5 fruit fly cellular contexts compared by ENCODE assay signal in genomic region chr2L:16676651-16677359, dm6.
TF ChIP-seq lines count a peak whose summit lies in the region.

TSS of gene Trpgamma (minus strand) at chr2L:16676701.
TSS of gene her (plus strand) at chr2L:16677185.

- TF ChIP-seq CTCF in whole organism, embryonic (GFP tag; optimal IDR thresholded peaks at IDR 0.05; lab: Kevin White, UChicago), result no peak

TF ChIP-seq in whole organism, adult, 20 proteins besides CTCF, POLR2A, EP300 and RAD21:
- TF ChIP-seq CG1620 (GFP tag; optimal IDR thresholded peaks at IDR 0.05; lab: Kevin White, UChicago) (peak; percentile 31), Hr96 (GFP tag; optimal IDR thresholded peaks at IDR 0.05; lab: Kevin White, UChicago) (peak; percentile 3), tj (GFP tag; optimal IDR thresholded peaks at IDR 0.05; lab: Kevin White, UChicago) (peak; percentile 40), Mnt (GFP tag; optimal IDR thresholded peaks at IDR 0.05; lab: Kevin White, UChicago) (peak; percentile 26), ovo (GFP tag; optimal IDR thresholded peaks at IDR 0.05; lab: Kevin White, UChicago) (peak; percentile 15), cnc (optimal IDR thresholded peaks at IDR 0.05; lab: Kevin White, UChicago) (no peak), cic (GFP tag; optimal IDR thresholded peaks at IDR 0.05; lab: Kevin White, UChicago) (no peak), CG7101 (tag; optimal IDR thresholded peaks at IDR 0.05; lab: Kevin White, UChicago) (peak; percentile 62), pad (GFP tag; optimal IDR thresholded peaks at IDR 0.05; lab: Kevin White, UChicago) (no peak), bab1 (GFP tag; optimal IDR thresholded peaks at IDR 0.05; lab: Kevin White, UChicago) (peak; percentile 70), CG14711 (tag; optimal IDR thresholded peaks at IDR 0.05; lab: Kevin White, UChicago) (peak; percentile 20), Crg-1 (GFP tag; optimal IDR thresholded peaks at IDR 0.05; lab: Kevin White, UChicago) (peak; percentile 53)

TF ChIP-seq in whole organism, embryonic, 481 proteins besides CTCF, POLR2A, EP300 and RAD21 (continues in another document):
- no peak for TF ChIP-seq H2.0 (GFP tag; IDR thresholded peaks at IDR 0.05; lab: Robert Waterston, UW)
- no peak for TF ChIP-seq pum (GFP tag; optimal IDR thresholded peaks at IDR 0.05; lab: Kevin White, UChicago)
- TF ChIP-seq CG18262 (tag; optimal IDR thresholded peaks at IDR 0.05; lab: Kevin White, UChicago), result no peak
- TF ChIP-seq CG12155 (GFP tag; optimal IDR thresholded peaks at IDR 0.05; lab: Kevin White, UChicago), result peak; percentile 13
- TF ChIP-seq CG7963 (GFP tag; IDR thresholded peaks at IDR 0.05; lab: Robert Waterston, UW; ENCODE audit: partially characterized antibody), result peak; percentile 61; the same call in 2 of the 3 replicates
- no peak for TF ChIP-seq salm (tag; optimal IDR thresholded peaks at IDR 0.05; lab: Kevin White, UChicago)
- no peak for TF ChIP-seq CG12769 (tag; optimal IDR thresholded peaks at IDR 0.05; lab: Kevin White, UChicago)
- peak; percentile 11 for TF ChIP-seq CG8924 (tag; optimal IDR thresholded peaks at IDR 0.05; lab: Kevin White, UChicago)
- TF ChIP-seq E2f1 (GFP tag; IDR thresholded peaks at IDR 0.05; lab: Robert Waterston, UW), result no peak
- peak; percentile 16 for TF ChIP-seq CG12236 (GFP tag; optimal IDR thresholded peaks at IDR 0.05; lab: Kevin White, UChicago)
- peak; percentile 90 for TF ChIP-seq BEAF-32 (GFP tag; optimal IDR thresholded peaks at IDR 0.05; lab: Kevin White, UChicago)
- no peak for TF ChIP-seq CG7372 (GFP tag; IDR thresholded peaks at IDR 0.05; lab: Robert Waterston, UW)
- no peak for TF ChIP-seq CG34376 (GFP tag; optimal IDR thresholded peaks at IDR 0.05; lab: Kevin White, UChicago)
- peak; percentile 46 for TF ChIP-seq Abd-B (GFP tag; optimal IDR thresholded peaks at IDR 0.05; lab: Kevin White, UChicago)
- peak; percentile 90 for TF ChIP-seq knrl (GFP tag; IDR thresholded peaks at IDR 0.05; lab: Robert Waterston, UW; ENCODE audit: partially characterized antibody)
- peak; percentile 45 for TF ChIP-seq CG13624 (GFP tag; optimal IDR thresholded peaks at IDR 0.05; lab: Kevin White, UChicago)
- TF ChIP-seq Atf-2 (GFP tag; optimal IDR thresholded peaks at IDR 0.05; lab: Kevin White, UChicago), result no peak
- TF ChIP-seq chif (GFP tag; optimal IDR thresholded peaks at IDR 0.05; lab: Kevin White, UChicago), result no peak
- no peak for TF ChIP-seq CG18476 (GFP tag; optimal IDR thresholded peaks at IDR 0.05; lab: Kevin White, UChicago)
- no peak for TF ChIP-seq CG6654 (GFP tag; optimal IDR thresholded peaks at IDR 0.05; lab: Kevin White, UChicago)

TF ChIP-seq in whole organism, prepupa, 60 proteins besides CTCF, POLR2A, EP300 and RAD21 (continues in another document):
- no peak for TF ChIP-seq CG10669 (GFP tag; optimal IDR thresholded peaks at IDR 0.05; lab: Kevin White, UChicago)
- no peak for TF ChIP-seq OdsH (GFP tag; optimal IDR thresholded peaks at IDR 0.05; lab: Kevin White, UChicago)
- TF ChIP-seq cyc (GFP tag; optimal IDR thresholded peaks at IDR 0.05; lab: Kevin White, UChicago), result peak; percentile 19
- TF ChIP-seq CG16779 (tag; optimal IDR thresholded peaks at IDR 0.05; lab: Kevin White, UChicago), result no peak
- TF ChIP-seq CG4318 (GFP tag; optimal IDR thresholded peaks at IDR 0.05; lab: Kevin White, UChicago), result no peak
- no peak for TF ChIP-seq Sox102F (GFP tag; optimal IDR thresholded peaks at IDR 0.05; lab: Kevin White, UChicago)
- TF ChIP-seq topi (GFP tag; optimal IDR thresholded peaks at IDR 0.05; lab: Kevin White, UChicago), result peak; percentile 24
- no peak for TF ChIP-seq achi (GFP tag; optimal IDR thresholded peaks at IDR 0.05; lab: Kevin White, UChicago)
- no peak for TF ChIP-seq Sox15 (GFP tag; optimal IDR thresholded peaks at IDR 0.05; lab: Kevin White, UChicago)
- no peak for TF ChIP-seq CG32006 (GFP tag; optimal IDR thresholded peaks at IDR 0.05; lab: Kevin White, UChicago)
- no peak for TF ChIP-seq acj6 (GFP tag; optimal IDR thresholded peaks at IDR 0.05; lab: Kevin White, UChicago)
- TF ChIP-seq CG11902 (GFP tag; optimal IDR thresholded peaks at IDR 0.05; lab: Kevin White, UChicago), result no peak
- TF ChIP-seq fkh (GFP tag; optimal IDR thresholded peaks at IDR 0.05; lab: Kevin White, UChicago), result peak; percentile 98
- peak; percentile 58 for TF ChIP-seq CG1621 (tag; optimal IDR thresholded peaks at IDR 0.05; lab: Kevin White, UChicago)
- no peak for TF ChIP-seq CG6276 (GFP tag; optimal IDR thresholded peaks at IDR 0.05; lab: Kevin White, UChicago)
- peak; percentile 15 for TF ChIP-seq Sox14 (GFP tag; optimal IDR thresholded peaks at IDR 0.05; lab: Kevin White, UChicago)
- TF ChIP-seq CG3032 (tag; optimal IDR thresholded peaks at IDR 0.05; lab: Kevin White, UChicago), result peak; percentile 17
- no peak for TF ChIP-seq CG11762 (GFP tag; optimal IDR thresholded peaks at IDR 0.05; lab: Kevin White, UChicago; ENCODE audit: insufficient read depth)
- TF ChIP-seq Ets21C (GFP tag; optimal IDR thresholded peaks at IDR 0.05; lab: Kevin White, UChicago), result no peak
- no peak for TF ChIP-seq salr (GFP tag; optimal IDR thresholded peaks at IDR 0.05; lab: Kevin White, UChicago)
- no peak for TF ChIP-seq Lpt (GFP tag; optimal IDR thresholded peaks at IDR 0.05; lab: Kevin White, UChicago)

TF ChIP-seq in whole organism, pupa, 21 proteins besides CTCF, POLR2A, EP300 and RAD21:
- TF ChIP-seq D1 (tag; optimal IDR thresholded peaks at IDR 0.05; lab: Kevin White, UChicago) (no peak), fd96Ca (GFP tag; IDR thresholded peaks at IDR 0.05; lab: Robert Waterston, UW) (peak; percentile 65; the same call in 1 of the 3 replicates), CG13204 (GFP tag; optimal IDR thresholded peaks at IDR 0.05; lab: Kevin White, UChicago) (no peak), CG32121 (GFP tag; IDR thresholded peaks at IDR 0.05; lab: Robert Waterston, UW) (no peak), gl (tag; optimal IDR thresholded peaks at IDR 0.05; lab: Kevin White, UChicago) (no peak), CG4496 (GFP tag; IDR thresholded peaks at IDR 0.05; lab: Robert Waterston, UW) (no peak), Ets98B (GFP tag; IDR thresholded peaks at IDR 0.05; lab: Robert Waterston, UW) (no peak), CG15710 (tag; optimal IDR thresholded peaks at IDR 0.05; lab: Kevin White, UChicago) (no peak), CG14655 (GFP tag; optimal IDR thresholded peaks at IDR 0.05; lab: Kevin White, UChicago) (no peak), EcR (GFP tag; optimal IDR thresholded peaks at IDR 0.05; lab: Kevin White, UChicago) (peak; percentile 77), CG12605 (GFP tag; IDR thresholded peaks at IDR 0.05; lab: Robert Waterston, UW) (no peak)

TF ChIP-seq in whole organism, wandering third instar larva, 38 proteins besides CTCF, POLR2A, EP300 and RAD21 (continues in another document):
- TF ChIP-seq sv (GFP tag; optimal IDR thresholded peaks at IDR 0.05; lab: Kevin White, UChicago) (no peak), HLH106 (tag; optimal IDR thresholded peaks at IDR 0.05; lab: Kevin White, UChicago) (no peak), fru (GFP tag; optimal IDR thresholded peaks at IDR 0.05; lab: Kevin White, UChicago) (peak; percentile 23), brk (GFP tag; optimal IDR thresholded peaks at IDR 0.05; lab: Kevin White, UChicago) (no peak), usp (GFP tag; optimal IDR thresholded peaks at IDR 0.05; lab: Kevin White, UChicago) (no peak), Myc (optimal IDR thresholded peaks at IDR 0.05; lab: Kevin White, UChicago) (no peak), Hr83 (GFP tag; optimal IDR thresholded peaks at IDR 0.05; lab: Kevin White, UChicago; ENCODE audit: poor library complexity, severe bottlenecking) (peak; percentile 25), pan (optimal IDR thresholded peaks at IDR 0.05; lab: Kevin White, UChicago) (no peak), h (GFP tag; optimal IDR thresholded peaks at IDR 0.05; lab: Kevin White, UChicago) (no peak), Vsx2 (GFP tag; optimal IDR thresholded peaks at IDR 0.05; lab: Kevin White, UChicago; ENCODE audit: partially characterized antibody) (no peak), Dfd (GFP tag; optimal IDR thresholded peaks at IDR 0.05; lab: Kevin White, UChicago) (no peak), CG9705 (GFP tag; optimal IDR thresholded peaks at IDR 0.05; lab: Kevin White, UChicago) (no peak), br (GFP tag; optimal IDR thresholded peaks at IDR 0.05; lab: Kevin White, UChicago) (no peak), Sp1 (GFP tag; optimal IDR thresholded peaks at IDR 0.05; lab: Kevin White, UChicago) (no peak), Dif (GFP tag; optimal IDR thresholded peaks at IDR 0.05; lab: Kevin White, UChicago; ENCODE audit: partially characterized antibody) (no peak), dmrt93B (GFP tag; optimal IDR thresholded peaks at IDR 0.05; lab: Kevin White, UChicago) (no peak), psq (GFP tag; optimal IDR thresholded peaks at IDR 0.05; lab: Kevin White, UChicago) (no peak), CrebA (GFP tag; optimal IDR thresholded peaks at IDR 0.05; lab: Kevin White, UChicago; ENCODE audit: borderline replicate concordance) (no peak), OdsH (GFP tag; optimal IDR thresholded peaks at IDR 0.05; lab: Kevin White, UChicago) (peak; percentile 28), rgr (GFP tag; optimal IDR thresholded peaks at IDR 0.05; lab: Kevin White, UChicago) (peak; percentile 55), woc (GFP tag; optimal IDR thresholded peaks at IDR 0.05; lab: Kevin White, UChicago) (peak; percentile 11), N (GFP tag; optimal IDR thresholded peaks at IDR 0.05; lab: Kevin White, UChicago) (no peak), dl (GFP tag; optimal IDR thresholded peaks at IDR 0.05; lab: Kevin White, UChicago; ENCODE audit: insufficient read depth in 1 of 2, partially characterized antibody in 2 of 2) (no peak), tai (GFP tag; optimal IDR thresholded peaks at IDR 0.05; lab: Kevin White, UChicago) (peak; percentile 70), sage (GFP tag; optimal IDR thresholded peaks at IDR 0.05; lab: Kevin White, UChicago) (peak; percentile 63), lola (GFP tag; optimal IDR thresholded peaks at IDR 0.05; lab: Kevin White, UChicago) (no peak), foxo (GFP tag; optimal IDR thresholded peaks at IDR 0.05; lab: Kevin White, UChicago) (peak in 1 of 2 experiments; percentile 36), GATAd (GFP tag; optimal IDR thresholded peaks at IDR 0.05; lab: Kevin White, UChicago) (no peak), Hnf4 (GFP tag; optimal IDR thresholded peaks at IDR 0.05; lab: Kevin White, UChicago) (peak; percentile 72), Jra (GFP tag; optimal IDR thresholded peaks at IDR 0.05; lab: Kevin White, UChicago) (no peak), Abd-B (GFP tag; optimal IDR thresholded peaks at IDR 0.05; lab: Kevin White, UChicago) (no peak), ey (GFP tag; optimal IDR thresholded peaks at IDR 0.05; lab: Kevin White, UChicago) (no peak), Mio (GFP tag; optimal IDR thresholded peaks at IDR 0.05; lab: Kevin White, UChicago) (no peak), dsf (GFP tag; optimal IDR thresholded peaks at IDR 0.05; lab: Kevin White, UChicago; ENCODE audit: borderline replicate concordance) (no peak), Rel (GFP tag; optimal IDR thresholded peaks at IDR 0.05; lab: Kevin White, UChicago) (no peak), Rel (tag; optimal IDR thresholded peaks at IDR 0.05; lab: Kevin White, UChicago) (no peak)
